Worm (Caenorhabditis elegans): ENCODE measurements around the gene hum-4.

- TF ChIP-seq cog-1 (tag; optimal IDR thresholded peaks at IDR 0.05) (no peak), ztf-29 (GFP tag; IDR thresholded peaks at IDR 0.05) (no peak)
Observed at ce11 chrX:11474149-11474585, 40.8 kb upstream of the hum-4 start.
